Fruit fly (Drosophila melanogaster): ENCODE data around the gene CG42324.
A peak's percentile ranks its signal among the peaks of the same experiment; 100 is the strongest.

Gene CG42324

dm6 chr3L:3512998-3513397 lies 40.8 kb downstream of the CG42324 start (continued):
- TF ChIP-seq cyc (GFP tag; optimal IDR thresholded peaks at IDR 0.05) = peak; percentile 65
- no peak for TF ChIP-seq CG6163 (GFP tag; IDR thresholded peaks at IDR 0.05)
- TF ChIP-seq dac (GFP tag; optimal IDR thresholded peaks at IDR 0.05) = no peak
- peak; percentile 68 for TF ChIP-seq CG3919 (GFP tag; optimal IDR thresholded peaks at IDR 0.05)
- TF ChIP-seq salr (GFP tag; optimal IDR thresholded peaks at IDR 0.05) = peak in 1 of 2 experiments; percentile 54
- no peak for TF ChIP-seq CG15336 (GFP tag; IDR thresholded peaks at IDR 0.05)
- peak; percentile 16 for TF ChIP-seq CG11762 (GFP tag; optimal IDR thresholded peaks at IDR 0.05; ENCODE audit: insufficient read depth)
- peak; percentile 41 for TF ChIP-seq CG34406 (GFP tag; optimal IDR thresholded peaks at IDR 0.05)
- peak; percentile 64 for TF ChIP-seq spab (GFP tag; optimal IDR thresholded peaks at IDR 0.05)
- peak; percentile 60 for TF ChIP-seq Ets21C (GFP tag; optimal IDR thresholded peaks at IDR 0.05)
- TF ChIP-seq Sox102F (GFP tag; optimal IDR thresholded peaks at IDR 0.05) = peak; percentile 65
- no peak for TF ChIP-seq CG7368 (GFP tag; optimal IDR thresholded peaks at IDR 0.05)
- no peak for TF ChIP-seq Sox15 (GFP tag; optimal IDR thresholded peaks at IDR 0.05)
- TF ChIP-seq CG10631 (GFP tag; optimal IDR thresholded peaks at IDR 0.05) = peak; percentile 81
- TF ChIP-seq acj6 (GFP tag; optimal IDR thresholded peaks at IDR 0.05) = peak; percentile 59
- peak; percentile 38 for TF ChIP-seq CG32006 (GFP tag; optimal IDR thresholded peaks at IDR 0.05)
- peak; percentile 55 for TF ChIP-seq OdsH (GFP tag; optimal IDR thresholded peaks at IDR 0.05)
- TF ChIP-seq Lpt (GFP tag; optimal IDR thresholded peaks at IDR 0.05) = no peak
- TF ChIP-seq eg (GFP tag; IDR thresholded peaks at IDR 0.05) = no peak
- peak; percentile 88 for TF ChIP-seq Eip78C (GFP tag)
- peak; percentile 72 for TF ChIP-seq CG3032 (tag; optimal IDR thresholded peaks at IDR 0.05)
- TF ChIP-seq Gug (GFP tag; IDR thresholded peaks at IDR 0.05) = no peak
- TF ChIP-seq Met (GFP tag; optimal IDR thresholded peaks at IDR 0.05) = peak; percentile 77
- TF ChIP-seq CG4318 (GFP tag; optimal IDR thresholded peaks at IDR 0.05) = peak; percentile 14
- TF ChIP-seq CG31627 (GFP tag; optimal IDR thresholded peaks at IDR 0.05) = peak; percentile 59
- 0 out of 3 replicates have a peak, but pooled peaks have one; percentile 27 for TF ChIP-seq CG8119 (GFP tag; IDR thresholded peaks at IDR 0.05)
- peak; percentile 74 for TF ChIP-seq Smox (GFP tag; optimal IDR thresholded peaks at IDR 0.05)

dm6 chr3L:3514020-3514419 lies 41.8 kb downstream of the CG42324 start:
- TF ChIP-seq CG8319 (GFP tag; optimal IDR thresholded peaks at IDR 0.05) (peak; percentile 27), cyc (GFP tag; optimal IDR thresholded peaks at IDR 0.05) (peak; percentile 81), dsx (GFP tag; optimal IDR thresholded peaks at IDR 0.05; ENCODE audit: poor library complexity, severe bottlenecking) (peak; percentile 74), vri (GFP tag; optimal IDR thresholded peaks at IDR 0.05) (peak; percentile 81), Eip75B (GFP tag; optimal IDR thresholded peaks at IDR 0.05) (peak; percentile 75), CG6163 (GFP tag; IDR thresholded peaks at IDR 0.05) (peak; percentile 80), CG3919 (GFP tag; optimal IDR thresholded peaks at IDR 0.05) (peak; percentile 60), Sox15 (GFP tag; optimal IDR thresholded peaks at IDR 0.05) (peak; percentile 40), pdm3 (GFP tag; optimal IDR thresholded peaks at IDR 0.05) (peak; percentile 63), Eip93F (GFP tag; optimal IDR thresholded peaks at IDR 0.05) (peak; percentile 81), esn (GFP tag; optimal IDR thresholded peaks at IDR 0.05) (peak; percentile 89), CG16779 (tag; optimal IDR thresholded peaks at IDR 0.05) (no peak), CG3032 (tag; optimal IDR thresholded peaks at IDR 0.05) (peak; percentile 68), CG11294 (GFP tag; IDR thresholded peaks at IDR 0.05) (no peak), achi (GFP tag; optimal IDR thresholded peaks at IDR 0.05) (peak; percentile 49), CG31627 (GFP tag; optimal IDR thresholded peaks at IDR 0.05) (peak; percentile 81), Sox14 (GFP tag; optimal IDR thresholded peaks at IDR 0.05) (peak; percentile 77), fkh (GFP tag; optimal IDR thresholded peaks at IDR 0.05) (no peak), net (GFP tag; optimal IDR thresholded peaks at IDR 0.05) (peak; percentile 27), acj6 (GFP tag; optimal IDR thresholded peaks at IDR 0.05) (peak; percentile 66), CG1621 (tag; optimal IDR thresholded peaks at IDR 0.05) (peak; percentile 69), CG11762 (GFP tag; optimal IDR thresholded peaks at IDR 0.05; ENCODE audit: insufficient read depth) (no peak), Smox (GFP tag; optimal IDR thresholded peaks at IDR 0.05) (peak; percentile 83), salr (GFP tag; optimal IDR thresholded peaks at IDR 0.05) (peak; percentile 8 to 12), Eip78C (GFP tag) (peak; percentile 91), CG8632 (GFP tag; optimal IDR thresholded peaks at IDR 0.05) (peak; percentile 51), Blimp-1 (GFP tag; optimal IDR thresholded peaks at IDR 0.05) (peak; percentile 57), CG34406 (GFP tag; optimal IDR thresholded peaks at IDR 0.05) (peak; percentile 61), fd59A (GFP tag; optimal IDR thresholded peaks at IDR 0.05) (peak; percentile 53), eg (GFP tag; IDR thresholded peaks at IDR 0.05) (no peak), CG7368 (GFP tag; optimal IDR thresholded peaks at IDR 0.05) (no peak), Hr4 (GFP tag; optimal IDR thresholded peaks at IDR 0.05) (no peak), CG9139 (GFP tag; optimal IDR thresholded peaks at IDR 0.05) (no peak), Sox102F (GFP tag; optimal IDR thresholded peaks at IDR 0.05) (peak; percentile 84), Lpt (GFP tag; optimal IDR thresholded peaks at IDR 0.05) (no peak), CG11902 (GFP tag; optimal IDR thresholded peaks at IDR 0.05) (peak; percentile 53), Ets96B (tag; optimal IDR thresholded peaks at IDR 0.05) (peak; percentile 73), CG32006 (GFP tag; optimal IDR thresholded peaks at IDR 0.05) (no peak)
